Fruit fly (Drosophila melanogaster) whole organism, pupa: ENCODE measurements around the gene CG12171.

Experiments used
- CG10348 ChIP-seq: fragments of 200-800 bp; sonication (Bioruptor generic); IDR thresholded peaks from 2 replicates; pipeline ENCODE4 v1.3.6; 2022; ENCODE audit warnings: missing biosample characterization, missing genetic modification characterization
- CG12605 ChIP-seq: fragments of 200-800 bp; sonication (Bioruptor generic); IDR thresholded peaks from 2 replicates; pipeline ENCODE4 v1.3.6; 2022; ENCODE audit warnings: missing biosample characterization, missing genetic modification characterization
- CG13204 ChIP-seq: fragments of 200-800 bp; sonication (Bioruptor generic); optimal IDR thresholded peaks from 2 replicates; lab custom pipeline; 2018; ENCODE audit warnings: missing biosample characterization, mild to moderate bottlenecking, missing genetic modification characterization, moderate library complexity
- CG14655 ChIP-seq: fragments of 200-800 bp; sonication (Bioruptor generic); optimal IDR thresholded peaks from 3 replicates; lab custom pipeline; 2017; ENCODE audit warnings: mild to moderate bottlenecking, missing biosample characterization, missing genetic modification reagents, missing genetic modification characterization
- CG15710 ChIP-seq: fragments of 200-800 bp; sonication (Bioruptor generic); optimal IDR thresholded peaks from 2 replicates; lab custom pipeline; 2018; ENCODE audit warnings: missing biosample characterization, mild to moderate bottlenecking, missing genetic modification characterization, moderate library complexity
- CG17806 ChIP-seq: fragments of 200-800 bp; sonication (Bioruptor generic); optimal IDR thresholded peaks from 2 replicates; lab custom pipeline; 2018; ENCODE audit warnings: missing biosample characterization, mild to moderate bottlenecking, missing genetic modification characterization, moderate library complexity
- CG32121 ChIP-seq: fragments of 200-800 bp; sonication (Bioruptor generic); IDR thresholded peaks from 2 replicates; pipeline ENCODE4 v1.3.6; 2022; ENCODE audit warnings: missing biosample characterization, missing genetic modification characterization
- CG34367 ChIP-seq: fragments of 200-800 bp; sonication (Bioruptor generic); optimal IDR thresholded peaks from 2 replicates; lab custom pipeline; 2018; ENCODE audit warnings: missing biosample characterization, mild to moderate bottlenecking, missing genetic modification characterization
- CG4496 ChIP-seq: fragments of 200-800 bp; sonication (Bioruptor generic); IDR thresholded peaks from 3 replicates; pipeline ENCODE4 v1.3.6; 2022; ENCODE audit warnings: missing biosample characterization, missing genetic modification characterization
- CG8159 ChIP-seq: fragments of 200-800 bp; sonication (Bioruptor generic); optimal IDR thresholded peaks from 3 replicates; lab custom pipeline; 2018; ENCODE audit warnings: missing biosample characterization, mild to moderate bottlenecking, missing genetic modification characterization, moderate library complexity
- CG8301 ChIP-seq: fragments of 200-800 bp; sonication (Bioruptor generic); optimal IDR thresholded peaks from 2 replicates; lab custom pipeline; 2018; ENCODE audit warnings: missing biosample characterization, mild to moderate bottlenecking, missing genetic modification characterization
- CG9948 ChIP-seq: fragments of 200-800 bp; sonication (Bioruptor generic); optimal IDR thresholded peaks from 2 replicates; lab custom pipeline; 2018; ENCODE audit warnings: missing biosample characterization, mild to moderate bottlenecking, missing genetic modification characterization, moderate library complexity
- D1 ChIP-seq: fragments of 200-800 bp; sonication (Bioruptor generic); optimal IDR thresholded peaks from 2 replicates; lab custom pipeline; 2018; ENCODE audit warnings: missing biosample characterization, mild to moderate bottlenecking, missing genetic modification characterization, moderate library complexity
- EcR ChIP-seq: fragments of 200-800 bp; sonication (Bioruptor generic); optimal IDR thresholded peaks from 3 replicates; lab custom pipeline; 2019; ENCODE audit warnings: missing biosample characterization, missing genetic modification characterization, mild to moderate bottlenecking, moderate library complexity, missing genetic modification reagents
- Ets98B ChIP-seq: fragments of 200-800 bp; sonication (Bioruptor generic); IDR thresholded peaks from 2 replicates; pipeline ENCODE4 v1.3.6; 2022; ENCODE audit warnings: missing biosample characterization, missing genetic modification characterization
- Pif1A ChIP-seq: fragments of 200-800 bp; sonication (Bioruptor generic); optimal IDR thresholded peaks from 3 replicates; lab custom pipeline; 2016; ENCODE audit warnings: missing biosample characterization, missing genetic modification characterization
- Pif1B ChIP-seq: fragments of 200-800 bp; sonication (Bioruptor generic); optimal IDR thresholded peaks from 3 replicates; lab custom pipeline; 2016; ENCODE audit warnings: missing biosample characterization, missing genetic modification characterization
- Snoo ChIP-seq: fragments of 200-800 bp; sonication (Bioruptor generic); optimal IDR thresholded peaks from 3 replicates; lab custom pipeline; 2017; ENCODE audit warnings: missing biosample characterization, mild to moderate bottlenecking, missing genetic modification characterization, inconsistent platforms
- fd96Ca ChIP-seq: fragments of 200-800 bp; sonication (Bioruptor generic); IDR thresholded peaks from 3 replicates; pipeline ENCODE4 v1.3.6; 2022; ENCODE audit warnings: missing biosample characterization, missing genetic modification characterization
- gl ChIP-seq: fragments of 200-800 bp; sonication (Bioruptor generic); optimal IDR thresholded peaks from 2 replicates; lab custom pipeline; 2018; ENCODE audit warnings: missing biosample characterization, mild to moderate bottlenecking, missing genetic modification characterization
- rn ChIP-seq: fragments of 200-800 bp; sonication (Bioruptor generic); IDR thresholded peaks from 2 replicates; pipeline ENCODE4 v1.3.6; 2022; ENCODE audit warnings: missing biosample characterization, missing genetic modification characterization

Gene CG12171

dm6 chr3R:5669740-5670659 is 36.6 kb downstream of the CG12171 start:
- TF ChIP-seq gl (tag; lab: Kevin White, UChicago) (no peak), CG15710 (tag; lab: Kevin White, UChicago) (no peak), CG12605 (GFP tag; lab: Robert Waterston, UW) (no peak), CG17806 (tag; lab: Kevin White, UChicago) (no peak), Pif1A (GFP tag; lab: Kevin White, UChicago) (no peak), Snoo (tag; lab: Kevin White, UChicago) (no peak), CG4496 (GFP tag; lab: Robert Waterston, UW) (no peak), CG13204 (no peak), CG8301 (tag; lab: Kevin White, UChicago) (no peak), D1 (no peak), Ets98B (GFP tag; lab: Robert Waterston, UW) (no peak), Pif1B (GFP tag; lab: Kevin White, UChicago) (no peak)

- no peak for TF ChIP-seq CG4496 (GFP tag; lab: Robert Waterston, UW)
- TF ChIP-seq CG17806 (tag; lab: Kevin White, UChicago) = peak; percentile 0
- TF ChIP-seq CG9948 (tag; lab: Kevin White, UChicago) = no peak
- no peak for TF ChIP-seq CG13204
- TF ChIP-seq Pif1A (GFP tag; lab: Kevin White, UChicago) = no peak
- no peak for TF ChIP-seq Snoo (tag; lab: Kevin White, UChicago)
- TF ChIP-seq EcR (GFP tag; lab: Kevin White, UChicago) = no peak
- peak; percentile 33 for TF ChIP-seq CG14655 (GFP tag; lab: Kevin White, UChicago)
- TF ChIP-seq CG15710 (tag; lab: Kevin White, UChicago) = peak; percentile 24
- TF ChIP-seq CG34367 (tag; lab: Kevin White, UChicago) = no peak
- TF ChIP-seq CG8159 (tag; lab: Kevin White, UChicago) = peak; percentile 18
- peak; percentile 30 for TF ChIP-seq gl (tag; lab: Kevin White, UChicago)
- TF ChIP-seq CG8301 (tag; lab: Kevin White, UChicago) = no peak
- no peak for TF ChIP-seq Pif1B (GFP tag; lab: Kevin White, UChicago)
- no peak for TF ChIP-seq rn (GFP tag; lab: Robert Waterston, UW)
- TF ChIP-seq CG32121 (GFP tag; lab: Robert Waterston, UW) = no peak
- TF ChIP-seq D1 = no peak
- no peak for TF ChIP-seq Ets98B (GFP tag; lab: Robert Waterston, UW)
- no peak for TF ChIP-seq CG12605 (GFP tag; lab: Robert Waterston, UW)
- TF ChIP-seq CG10348 = no peak
These were observed 37.3 kb downstream of the CG12171 start for dm6 chr3R:5670660-5671264.

dm6 chr3R:5671265-5671663 is 37.8 kb downstream of the CG12171 start:
- TF ChIP-seq gl (tag; lab: Kevin White, UChicago) (peak; percentile 1), CG12605 (GFP tag; lab: Robert Waterston, UW) (peak; percentile 59), CG4496 (GFP tag; lab: Robert Waterston, UW) (peak; percentile 59; the same call in 1 of the 3 replicates), CG34367 (tag; lab: Kevin White, UChicago) (peak; percentile 8), EcR (GFP tag; lab: Kevin White, UChicago) (peak; percentile 75), CG8159 (tag; lab: Kevin White, UChicago) (no peak), CG14655 (GFP tag; lab: Kevin White, UChicago) (peak; percentile 20), CG9948 (tag; lab: Kevin White, UChicago) (no peak), Pif1A (GFP tag; lab: Kevin White, UChicago) (no peak)

DNA sequence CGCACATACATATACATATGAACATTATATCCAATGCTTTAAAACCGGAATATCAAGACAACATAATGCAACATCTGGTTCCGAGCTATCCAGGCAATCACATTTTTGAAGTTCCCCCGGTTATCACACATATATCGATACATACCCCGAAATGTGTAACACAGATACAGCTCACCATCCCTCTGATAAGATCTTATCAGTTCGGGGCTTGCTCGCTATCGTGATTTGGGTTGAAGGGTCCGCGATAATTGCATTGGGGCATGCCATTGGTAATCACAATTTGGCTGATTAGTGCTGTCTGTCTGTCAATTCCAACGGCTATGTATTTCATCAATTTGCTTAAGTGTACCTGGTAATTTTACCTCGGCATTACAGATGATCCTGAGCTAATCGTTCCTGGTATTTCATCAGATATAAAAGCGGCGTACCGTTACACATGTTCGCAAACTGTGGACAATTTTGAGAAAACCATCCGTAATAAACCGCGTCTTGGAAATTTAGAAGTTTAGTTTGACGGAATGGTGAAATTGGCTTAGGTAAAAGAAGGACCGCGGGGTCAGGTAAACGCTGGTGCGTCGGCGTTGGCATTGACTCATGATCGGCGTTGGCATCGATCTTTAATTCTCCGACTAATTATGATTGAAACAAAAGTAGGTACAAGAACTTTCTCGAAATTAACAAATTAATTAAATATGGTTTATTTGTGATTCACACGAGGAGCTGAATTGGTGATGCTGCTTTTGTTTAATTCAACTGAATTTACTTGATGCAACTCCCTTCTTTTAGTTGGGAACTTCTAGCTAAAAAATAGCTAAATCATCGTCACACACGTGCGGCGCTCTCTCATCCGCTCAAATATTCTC is 38.6 kb downstream of the CG12171 start:
- TF ChIP-seq CG4496 (GFP tag; lab: Robert Waterston, UW) = no peak
- no peak for TF ChIP-seq Snoo (tag; lab: Kevin White, UChicago)
- TF ChIP-seq CG14655 (GFP tag; lab: Kevin White, UChicago) = no peak
- TF ChIP-seq CG12605 (GFP tag; lab: Robert Waterston, UW) = no peak
- no peak for TF ChIP-seq CG15710 (tag; lab: Kevin White, UChicago)
- TF ChIP-seq rn (GFP tag; lab: Robert Waterston, UW) = no peak

- TF ChIP-seq Pif1B (GFP tag; lab: Kevin White, UChicago) (peak; percentile 54), CG10348 (no peak), CG4496 (GFP tag; lab: Robert Waterston, UW) (peak; percentile 57; the same call in 2 of the 3 replicates), CG15710 (tag; lab: Kevin White, UChicago) (no peak), CG32121 (GFP tag; lab: Robert Waterston, UW) (peak; percentile 68), gl (tag; lab: Kevin White, UChicago) (peak; percentile 56), CG8159 (tag; lab: Kevin White, UChicago) (no peak), rn (GFP tag; lab: Robert Waterston, UW) (no peak), Ets98B (GFP tag; lab: Robert Waterston, UW) (no peak), CG12605 (GFP tag; lab: Robert Waterston, UW) (peak; percentile 33; the same call in 1 of the 2 replicates), CG17806 (tag; lab: Kevin White, UChicago) (no peak), D1 (no peak), CG34367 (tag; lab: Kevin White, UChicago) (no peak), CG9948 (tag; lab: Kevin White, UChicago) (no peak), Snoo (tag; lab: Kevin White, UChicago) (peak; percentile 15), CG13204 (no peak), EcR (GFP tag; lab: Kevin White, UChicago) (no peak), fd96Ca (GFP tag; lab: Robert Waterston, UW) (peak; percentile 46; the same call in 2 of the 3 replicates), Pif1A (GFP tag; lab: Kevin White, UChicago) (no peak), CG14655 (GFP tag; lab: Kevin White, UChicago) (no peak), CG8301 (tag; lab: Kevin White, UChicago) (peak; percentile 21)
These were observed 39.3 kb downstream of the CG12171 start for dm6 chr3R:5672658-5673217.
